Worm (Caenorhabditis elegans): ENCODE data around the gene T22F3.10.

The T22F3.10 gene

ce11 chrV:3644193-3644693 is 32.7 kb upstream of the T22F3.10 start, which contains the start of gene F59B1.8 (continued):
- TF ChIP-seq ztf-7 (tag; optimal IDR thresholded peaks at IDR 0.05) = no peak
- TF ChIP-seq php-3 (GFP tag; IDR thresholded peaks at IDR 0.05) = peak; percentile 92
- TF ChIP-seq F10B5.3 (tag; optimal IDR thresholded peaks at IDR 0.05) = no peak
- TF ChIP-seq pha-4 (GFP tag; IDR thresholded peaks at IDR 0.05) = 0 out of 2 replicates have a peak, but pooled peaks have one; percentile 32
- TF ChIP-seq pha-4 (tag; optimal IDR thresholded peaks at IDR 0.05) = peak; percentile 95
- no peak for TF ChIP-seq Y48G9A.11 (GFP tag; IDR thresholded peaks at IDR 0.05)
- TF ChIP-seq saeg-2 (GFP tag; IDR thresholded peaks at IDR 0.05) = 0 out of 2 replicates have a peak, but pooled peaks have one; percentile 13
- no peak for TF ChIP-seq spr-3 (GFP tag; optimal IDR thresholded peaks at IDR 0.05)
- no peak for TF ChIP-seq aha-1 (tag)
- TF ChIP-seq aly-2 (tag; optimal IDR thresholded peaks at IDR 0.05) = no peak
- TF ChIP-seq nhr-6 (tag; optimal IDR thresholded peaks at IDR 0.05) = peak; percentile 36
- TF ChIP-seq zip-2 (tag; optimal IDR thresholded peaks at IDR 0.05) = peak; percentile 76
- TF ChIP-seq dmd-6 (GFP tag; IDR thresholded peaks at IDR 0.05) = peak; percentile 99
- TF ChIP-seq daf-16 (GFP tag; optimal IDR thresholded peaks at IDR 0.05) = peak in 1 of 2 experiments; percentile 48
- TF ChIP-seq daf-16 (tag; optimal IDR thresholded peaks at IDR 0.05) = peak; percentile 89
- peak; percentile 38 for TF ChIP-seq dpl-1 (GFP tag; optimal IDR thresholded peaks at IDR 0.05)
- peak; percentile 29 to 87 for TF ChIP-seq mdl-1 (tag; optimal IDR thresholded peaks at IDR 0.05)
- peak; percentile 31 for TF ChIP-seq cey-2 (tag; optimal IDR thresholded peaks at IDR 0.05; ENCODE audit: borderline replicate concordance, insufficient read depth)
- no peak for TF ChIP-seq ceh-44 (GFP tag; IDR thresholded peaks at IDR 0.05)
- TF ChIP-seq mdt-29 (GFP tag; IDR thresholded peaks at IDR 0.05) = no peak
- TF ChIP-seq hlh-11 (tag; optimal IDR thresholded peaks at IDR 0.05) = peak; percentile 93
- peak; percentile 59 for TF ChIP-seq lin-13 (GFP tag; optimal IDR thresholded peaks at IDR 0.05)
- TF ChIP-seq duxl-1 (tag; optimal IDR thresholded peaks at IDR 0.05; ENCODE audit: poor library complexity) = peak; percentile 46
- no peak for TF ChIP-seq madf-9 (GFP tag; conservative IDR thresholded peaks at IDR 0.05)
- TF ChIP-seq hif-1 (tag; optimal IDR thresholded peaks at IDR 0.05) = peak in 1 of 2 experiments; percentile 65
- no peak for TF ChIP-seq lin-29 (GFP tag; IDR thresholded peaks at IDR 0.05)
- peak; percentile 75 for TF ChIP-seq tra-1 (GFP tag; IDR thresholded peaks at IDR 0.05)
- peak; percentile 8 to 64 for TF ChIP-seq lsy-2 (tag; optimal IDR thresholded peaks at IDR 0.05)
- peak; percentile 55; the same call in 1 of the 2 replicates for TF ChIP-seq lin-1 (GFP tag; IDR thresholded peaks at IDR 0.05)
- no peak for TF ChIP-seq ceh-32 (tag; optimal IDR thresholded peaks at IDR 0.05; ENCODE audit: poor library complexity)
- no peak for TF ChIP-seq F37D6.2 (tag; optimal IDR thresholded peaks at IDR 0.05)
- TF ChIP-seq nhr-48 (tag; optimal IDR thresholded peaks at IDR 0.05) = peak; percentile 93
- TF ChIP-seq zfp-3 (GFP tag; conservative IDR thresholded peaks at IDR 0.05) = no peak

ce11 chrV:3639873-3640272 is 28.3 kb upstream of the T22F3.10 start:
- no peak for TF ChIP-seq lir-3 (tag; optimal IDR thresholded peaks at IDR 0.05)
- no peak for TF ChIP-seq unc-39 (tag; optimal IDR thresholded peaks at IDR 0.05)

ce11 chrV:3637086-3637485 is 25.5 kb upstream of the T22F3.10 start, which contains the start of gene srx-41:
Gene srx-41 (minus strand): TSS chrV:3637186.
- TF ChIP-seq F44E2.7 (GFP tag; IDR thresholded peaks at IDR 0.05) (no peak), zag-1 (tag; optimal IDR thresholded peaks at IDR 0.05) (no peak), nhr-6 (tag; optimal IDR thresholded peaks at IDR 0.05) (no peak), nhr-111 (GFP tag; optimal IDR thresholded peaks at IDR 0.05) (no peak)

Measured in whole organism, L4 larva.